Fruit fly (Drosophila melanogaster): ENCODE data around the gene htt.

Gene htt

DNA sequence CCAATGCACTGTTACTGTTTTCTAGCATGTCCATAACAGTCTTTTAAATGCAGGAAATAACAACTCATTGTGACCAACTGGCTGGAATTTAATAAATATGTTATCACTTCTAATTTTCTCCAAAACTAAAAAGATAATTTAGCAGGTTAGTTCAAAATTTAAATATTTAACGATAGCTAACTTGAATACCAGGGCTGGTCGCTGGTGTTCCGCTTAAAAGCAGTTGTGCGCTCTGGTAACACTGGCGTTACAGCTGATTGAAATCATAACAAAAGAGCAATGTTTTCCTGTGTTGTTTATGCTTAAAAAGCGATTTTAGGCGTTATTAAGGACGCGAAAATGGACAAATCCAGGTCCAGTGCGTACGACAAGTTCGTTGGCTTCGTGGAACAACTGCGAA, at the start of gene htt:
htt (plus strand) TSS at position 250 of the 400 bp plus-strand sequence.
- no peak for TF ChIP-seq Clk (GFP tag; optimal IDR thresholded peaks at IDR 0.05)
- TF ChIP-seq kay (GFP tag; ENCODE audit: borderline replicate concordance) = peak; percentile 47
- TF ChIP-seq toe (GFP tag; optimal IDR thresholded peaks at IDR 0.05) = no peak
- TF ChIP-seq cnc (optimal IDR thresholded peaks at IDR 0.05) = no peak
- no peak for TF ChIP-seq CG5204 (GFP tag; optimal IDR thresholded peaks at IDR 0.05)

DNA sequence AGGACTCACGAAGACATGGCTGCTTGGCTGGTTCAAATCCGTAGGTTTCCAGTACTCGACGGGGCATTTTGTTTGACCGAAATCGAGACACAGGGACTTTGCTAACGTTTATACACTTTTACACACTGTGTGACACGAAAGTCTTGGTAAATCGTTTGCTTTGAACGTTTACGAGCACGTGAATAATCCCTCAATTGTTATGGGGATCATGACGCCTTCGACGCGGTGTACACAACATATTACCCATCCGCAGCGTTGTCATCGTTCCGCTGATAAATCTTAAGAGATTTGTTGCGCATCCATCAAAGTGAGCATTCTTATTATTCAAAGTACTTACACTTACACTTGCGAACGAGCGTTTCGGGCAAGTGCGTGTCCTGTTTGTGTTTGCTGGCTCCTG, 45.7 kb upstream of the htt start, which contains the start of gene CG31050:
CG31050 (minus strand) TSS at position 101 of the 400 bp plus-strand sequence.
- TF ChIP-seq CG5204 (GFP tag; optimal IDR thresholded peaks at IDR 0.05) (no peak), CG11617 (GFP tag; optimal IDR thresholded peaks at IDR 0.05) (no peak), toe (GFP tag; optimal IDR thresholded peaks at IDR 0.05) (no peak), pad (GFP tag; optimal IDR thresholded peaks at IDR 0.05) (no peak), CG7045 (GFP tag; optimal IDR thresholded peaks at IDR 0.05) (no peak), Hr96 (GFP tag; optimal IDR thresholded peaks at IDR 0.05) (no peak), tj (GFP tag; optimal IDR thresholded peaks at IDR 0.05) (no peak)

DNA sequence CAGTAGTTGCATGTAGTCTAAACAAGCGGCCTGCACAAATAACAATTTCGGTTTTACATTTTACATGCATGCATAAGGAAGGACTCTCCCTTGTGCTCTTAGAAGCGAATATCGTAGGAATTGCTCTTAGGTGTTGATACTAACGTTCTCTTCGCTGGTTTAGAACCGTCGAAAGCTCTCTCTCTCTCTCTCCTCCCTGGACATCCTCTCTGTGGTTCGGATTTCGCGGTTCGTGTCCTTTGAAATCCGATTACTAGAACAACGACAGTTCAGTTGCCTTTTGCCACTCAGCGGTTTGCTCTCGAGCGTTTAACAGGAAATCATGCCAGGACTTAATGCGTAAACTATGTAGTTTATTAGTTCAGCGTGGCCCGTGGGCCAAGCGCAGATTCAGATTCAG, 41.4 kb upstream of the htt start:
- TF ChIP-seq CG12768 (GFP tag; optimal IDR thresholded peaks at IDR 0.05) (no peak), cic (GFP tag; optimal IDR thresholded peaks at IDR 0.05) (no peak), ovo (GFP tag; optimal IDR thresholded peaks at IDR 0.05) (no peak), Hr96 (GFP tag; optimal IDR thresholded peaks at IDR 0.05) (no peak), Crg-1 (GFP tag; optimal IDR thresholded peaks at IDR 0.05) (no peak), CG7045 (GFP tag; optimal IDR thresholded peaks at IDR 0.05) (no peak), pad (GFP tag; optimal IDR thresholded peaks at IDR 0.05) (no peak), CG5204 (GFP tag; optimal IDR thresholded peaks at IDR 0.05) (no peak), cnc (optimal IDR thresholded peaks at IDR 0.05) (no peak)

- TF ChIP-seq tj (GFP tag; optimal IDR thresholded peaks at IDR 0.05) (no peak), toe (GFP tag; optimal IDR thresholded peaks at IDR 0.05) (no peak), CG7045 (GFP tag; optimal IDR thresholded peaks at IDR 0.05) (no peak), pad (GFP tag; optimal IDR thresholded peaks at IDR 0.05) (no peak), CG1620 (GFP tag; optimal IDR thresholded peaks at IDR 0.05) (no peak)
These were observed 39.8 kb upstream of the htt start for dm6 chr3R:28656127-28656715.

- TF ChIP-seq Hr96 (GFP tag; optimal IDR thresholded peaks at IDR 0.05) (no peak), tj (GFP tag; optimal IDR thresholded peaks at IDR 0.05) (no peak), ovo (GFP tag; optimal IDR thresholded peaks at IDR 0.05) (no peak), toe (GFP tag; optimal IDR thresholded peaks at IDR 0.05) (no peak), CG14711 (tag; optimal IDR thresholded peaks at IDR 0.05) (no peak), bab1 (GFP tag; optimal IDR thresholded peaks at IDR 0.05) (no peak)
These were observed 33.1 kb upstream of the htt start for dm6 chr3R:28662956-28663355.

dm6 chr3R:28668854-28669253, 27.2 kb upstream of the htt start, which contains the start of gene CG33346:
Gene CG33346, plus strand, starts transcription at chr3R:28669233.
- TF ChIP-seq Crg-1 (GFP tag; optimal IDR thresholded peaks at IDR 0.05) (no peak), cic (GFP tag; optimal IDR thresholded peaks at IDR 0.05) (no peak), CG7101 (tag; optimal IDR thresholded peaks at IDR 0.05) (no peak), Mnt (GFP tag; optimal IDR thresholded peaks at IDR 0.05) (no peak), kay (GFP tag; ENCODE audit: borderline replicate concordance) (peak; percentile 27), bab1 (GFP tag; optimal IDR thresholded peaks at IDR 0.05) (no peak)

DNA sequence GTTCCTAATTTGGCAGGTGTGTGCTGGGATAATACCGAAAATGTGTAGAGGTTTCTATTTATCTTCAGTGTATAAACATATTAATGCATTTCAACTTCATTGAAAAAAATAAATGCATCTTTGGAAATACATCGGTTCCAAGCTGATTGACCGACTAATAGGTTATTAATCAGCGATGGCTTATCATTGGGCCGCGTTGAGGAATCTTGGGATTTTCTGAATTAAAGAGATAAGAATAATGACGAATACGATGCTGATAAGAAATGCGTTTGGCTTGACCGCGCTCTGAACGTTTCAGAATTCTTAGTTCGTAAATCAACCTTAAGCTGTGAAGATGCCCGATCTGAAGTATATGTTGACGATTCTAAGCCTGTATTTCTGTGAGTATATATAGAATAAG, 25.6 kb upstream of the htt start, which contains the start of gene Sid:
Sid (plus strand) TSS at position 301 of the 400 bp plus-strand sequence.
- no peak for TF ChIP-seq cic (GFP tag; optimal IDR thresholded peaks at IDR 0.05)
- no peak for TF ChIP-seq ovo (GFP tag; optimal IDR thresholded peaks at IDR 0.05)
- TF ChIP-seq CG11617 (GFP tag; optimal IDR thresholded peaks at IDR 0.05) = no peak
- no peak for TF ChIP-seq CG14711 (tag; optimal IDR thresholded peaks at IDR 0.05)
- TF ChIP-seq kay (GFP tag; ENCODE audit: borderline replicate concordance) = no peak
- no peak for TF ChIP-seq bab1 (GFP tag; optimal IDR thresholded peaks at IDR 0.05)
- no peak for TF ChIP-seq toe (GFP tag; optimal IDR thresholded peaks at IDR 0.05)
- no peak for TF ChIP-seq CG5204 (GFP tag; optimal IDR thresholded peaks at IDR 0.05)
- no peak for TF ChIP-seq tj (GFP tag; optimal IDR thresholded peaks at IDR 0.05)
- no peak for TF ChIP-seq cnc (optimal IDR thresholded peaks at IDR 0.05)

- TF ChIP-seq tj (GFP tag; optimal IDR thresholded peaks at IDR 0.05) (no peak), CG1620 (GFP tag; optimal IDR thresholded peaks at IDR 0.05) (peak; percentile 73), CG33017 (tag; optimal IDR thresholded peaks at IDR 0.05) (no peak), toe (GFP tag; optimal IDR thresholded peaks at IDR 0.05) (peak; percentile 79), CG5204 (GFP tag; optimal IDR thresholded peaks at IDR 0.05) (peak; percentile 59), CG7101 (tag; optimal IDR thresholded peaks at IDR 0.05) (peak; percentile 54), CG14711 (tag; optimal IDR thresholded peaks at IDR 0.05) (peak; percentile 35), Hr96 (GFP tag; optimal IDR thresholded peaks at IDR 0.05) (peak; percentile 75), Crg-1 (GFP tag; optimal IDR thresholded peaks at IDR 0.05) (peak; percentile 29), ovo (GFP tag; optimal IDR thresholded peaks at IDR 0.05) (no peak), cic (GFP tag; optimal IDR thresholded peaks at IDR 0.05) (no peak), cnc (optimal IDR thresholded peaks at IDR 0.05) (no peak), bab1 (GFP tag; optimal IDR thresholded peaks at IDR 0.05) (no peak), kay (GFP tag; ENCODE audit: borderline replicate concordance) (no peak), CG11617 (GFP tag; optimal IDR thresholded peaks at IDR 0.05) (no peak), Clk (GFP tag; optimal IDR thresholded peaks at IDR 0.05) (no peak), pad (GFP tag; optimal IDR thresholded peaks at IDR 0.05) (peak; percentile 62), CG12768 (GFP tag; optimal IDR thresholded peaks at IDR 0.05) (no peak), CG7045 (GFP tag; optimal IDR thresholded peaks at IDR 0.05) (peak; percentile 17), Mnt (GFP tag; optimal IDR thresholded peaks at IDR 0.05) (peak; percentile 45)
These were observed 23.9 kb upstream of the htt start for dm6 chr3R:28672134-28672533.
